Fruit fly (Drosophila melanogaster): Measurements from ENCODE around the gene SWIP.
A peak's percentile ranks its signal among the peaks of the same experiment; 100 is the strongest.

The SWIP gene

DNA sequence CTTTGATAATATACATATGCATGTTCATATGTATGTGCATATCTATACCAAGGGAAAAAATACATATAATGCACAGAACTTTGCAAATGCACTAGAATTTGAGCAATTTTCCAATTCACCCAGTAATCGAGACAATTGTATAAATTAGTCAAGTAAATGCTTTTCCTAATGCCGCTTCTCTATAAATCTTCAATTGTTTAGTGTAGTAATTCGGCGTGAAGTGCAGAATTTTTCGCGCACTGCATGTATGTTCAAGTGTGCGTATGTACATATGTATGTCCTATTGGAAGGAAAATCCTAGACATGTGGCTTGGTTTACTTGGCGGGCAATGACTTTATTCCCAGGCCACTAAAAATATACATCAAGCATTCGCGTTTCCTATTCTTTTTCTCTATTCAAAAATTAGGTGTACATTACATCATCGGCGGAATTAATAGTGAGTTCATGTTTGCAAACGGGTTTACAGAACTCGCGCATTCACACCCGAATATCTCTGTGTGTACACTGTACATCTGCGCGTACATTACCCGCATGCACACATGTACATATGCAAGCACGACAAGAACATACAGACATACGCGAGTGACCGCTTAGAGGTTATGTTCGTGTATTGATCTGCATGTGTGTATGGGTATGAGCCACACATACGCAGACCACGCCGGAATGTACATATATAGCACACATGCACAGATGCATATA lies 5.5 kb downstream of the SWIP start (continued):
- TF ChIP-seq CG17359 (tag; optimal IDR thresholded peaks at IDR 0.05) (no peak), Ada2b (GFP tag; IDR thresholded peaks at IDR 0.05) (no peak), CG34422 (GFP tag; IDR thresholded peaks at IDR 0.05) (peak; percentile 82; the same call in 1 of the 3 replicates), dmrt99B (tag; optimal IDR thresholded peaks at IDR 0.05) (no peak), CG8089 (GFP tag; optimal IDR thresholded peaks at IDR 0.05) (no peak), BtbVII (GFP tag; optimal IDR thresholded peaks at IDR 0.05) (no peak), ems (GFP tag; optimal IDR thresholded peaks at IDR 0.05) (no peak), insv (GFP tag; optimal IDR thresholded peaks at IDR 0.05) (peak in 1 of 2 experiments; percentile 83), CG30020 (tag; optimal IDR thresholded peaks at IDR 0.05) (peak; percentile 79), p53 (GFP tag; optimal IDR thresholded peaks at IDR 0.05) (no peak), nau (GFP tag; optimal IDR thresholded peaks at IDR 0.05) (no peak), her (GFP tag; optimal IDR thresholded peaks at IDR 0.05) (no peak), lola (GFP tag; optimal IDR thresholded peaks at IDR 0.05) (no peak), HLH54F (GFP tag; optimal IDR thresholded peaks at IDR 0.05) (no peak), odd (GFP tag; optimal IDR thresholded peaks at IDR 0.05) (no peak), CG9817 (tag; optimal IDR thresholded peaks at IDR 0.05) (no peak), Dbx (GFP tag; IDR thresholded peaks at IDR 0.05) (peak; percentile 21; the same call in 1 of the 3 replicates), Antp (GFP tag; optimal IDR thresholded peaks at IDR 0.05) (no peak), CG31441 (GFP tag; IDR thresholded peaks at IDR 0.05) (no peak), Doc2 (GFP tag; IDR thresholded peaks at IDR 0.05) (no peak), Rfx (GFP tag; IDR thresholded peaks at IDR 0.05) (no peak; the same call in 1 of the 2 replicates), Stat92E (GFP tag; optimal IDR thresholded peaks at IDR 0.05) (no peak), inv (GFP tag; IDR thresholded peaks at IDR 0.05; ENCODE audit: partially characterized antibody) (no peak), CG10147 (GFP tag; optimal IDR thresholded peaks at IDR 0.05) (no peak), tll (GFP tag; optimal IDR thresholded peaks at IDR 0.05) (no peak), Lim3 (GFP tag; IDR thresholded peaks at IDR 0.05) (no peak), wor (GFP tag; IDR thresholded peaks at IDR 0.05) (no peak), Oli (tag; optimal IDR thresholded peaks at IDR 0.05) (no peak), al (GFP tag; IDR thresholded peaks at IDR 0.05) (no peak), wek (GFP tag; optimal IDR thresholded peaks at IDR 0.05) (peak; percentile 44), CG16813 (GFP tag; IDR thresholded peaks at IDR 0.05; ENCODE audit: partially characterized antibody) (no peak), CG7556 (GFP tag; optimal IDR thresholded peaks at IDR 0.05) (no peak), tio (GFP tag; optimal IDR thresholded peaks at IDR 0.05) (no peak), ind (GFP tag; optimal IDR thresholded peaks at IDR 0.05) (no peak), ewg (GFP tag; optimal IDR thresholded peaks at IDR 0.05) (no peak), CG10267 (tag; optimal IDR thresholded peaks at IDR 0.05) (no peak), CG7839 (tag; optimal IDR thresholded peaks at IDR 0.05) (no peak), Gug (GFP tag; IDR thresholded peaks at IDR 0.05) (no peak), Optix (GFP tag; IDR thresholded peaks at IDR 0.05) (no peak), cas (GFP tag; IDR thresholded peaks at IDR 0.05) (no peak), dan (GFP tag; IDR thresholded peaks at IDR 0.05) (no peak), luna (GFP tag; optimal IDR thresholded peaks at IDR 0.05) (no peak), CG10462 (GFP tag; optimal IDR thresholded peaks at IDR 0.05) (no peak), hb (GFP tag; IDR thresholded peaks at IDR 0.05; ENCODE audit: partially characterized antibody) (no peak), HLH4C (GFP tag; IDR thresholded peaks at IDR 0.05; ENCODE audit: partially characterized antibody) (no peak), CG16815 (GFP tag; optimal IDR thresholded peaks at IDR 0.05) (no peak), sisA (GFP tag; IDR thresholded peaks at IDR 0.05) (no peak), CG3726 (GFP tag; IDR thresholded peaks at IDR 0.05) (no peak), mirr (GFP tag; optimal IDR thresholded peaks at IDR 0.05) (peak; percentile 82), ab (GFP tag; optimal IDR thresholded peaks at IDR 0.05) (no peak)
